Worm (Caenorhabditis elegans): Measurements from ENCODE around the gene iglr-1.

ce11 chrX:14965761-14966160 is 25.4 kb downstream of the iglr-1 start, which contains the start of gene F45B8.5:
- no peak for TF ChIP-seq jun-1 (tag; optimal IDR thresholded peaks at IDR 0.05)
- TF ChIP-seq elt-3 (tag; optimal IDR thresholded peaks at IDR 0.05): no peak
- no peak for TF ChIP-seq ama-1 (optimal IDR thresholded peaks at IDR 0.05)
- TF ChIP-seq snu-23 (GFP tag; optimal IDR thresholded peaks at IDR 0.05): no peak
- no peak for TF ChIP-seq alr-1 (tag; optimal IDR thresholded peaks at IDR 0.05; ENCODE audit: borderline replicate concordance)
- TF ChIP-seq lin-15B (tag; optimal IDR thresholded peaks at IDR 0.05): no peak
- no peak for TF ChIP-seq nhr-84 (tag; optimal IDR thresholded peaks at IDR 0.05)
- no peak for TF ChIP-seq aly-2 (tag; optimal IDR thresholded peaks at IDR 0.05)
- no peak for TF ChIP-seq fkh-4 (tag; optimal IDR thresholded peaks at IDR 0.05; ENCODE audit: borderline replicate concordance)
- TF ChIP-seq pag-3 (tag; optimal IDR thresholded peaks at IDR 0.05; ENCODE audit: borderline replicate concordance, insufficient read depth): no peak

Data from whole organism, L1 larva.